Fruit fly (Drosophila melanogaster) whole organism, adult: ENCODE measurements around the gene Gbs-70E.

Experiments used
- CG11617 ChIP-seq: fragments of 200-800 bp; sonication (Bioruptor generic); optimal IDR thresholded peaks from 2 replicates; lab custom pipeline; 2017; ENCODE audit warnings: mild to moderate bottlenecking, missing biosample characterization, missing genetic modification reagents, missing genetic modification characterization
- toe ChIP-seq: fragments of 200-800 bp; sonication (Bioruptor generic); optimal IDR thresholded peaks from 2 replicates; lab custom pipeline; 2016; ENCODE audit warnings: missing biosample characterization, missing genetic modification characterization

dm6 chr3L:14534619-14535018 lies 16.2 kb downstream of the Gbs-70E start:
- no peak for TF ChIP-seq toe (GFP tag; lab: Kevin White, UChicago)
- no peak for TF ChIP-seq CG11617 (GFP tag; lab: Kevin White, UChicago)
